Worm (Caenorhabditis elegans): ENCODE data around the gene Y66D12A.11.

DNA sequence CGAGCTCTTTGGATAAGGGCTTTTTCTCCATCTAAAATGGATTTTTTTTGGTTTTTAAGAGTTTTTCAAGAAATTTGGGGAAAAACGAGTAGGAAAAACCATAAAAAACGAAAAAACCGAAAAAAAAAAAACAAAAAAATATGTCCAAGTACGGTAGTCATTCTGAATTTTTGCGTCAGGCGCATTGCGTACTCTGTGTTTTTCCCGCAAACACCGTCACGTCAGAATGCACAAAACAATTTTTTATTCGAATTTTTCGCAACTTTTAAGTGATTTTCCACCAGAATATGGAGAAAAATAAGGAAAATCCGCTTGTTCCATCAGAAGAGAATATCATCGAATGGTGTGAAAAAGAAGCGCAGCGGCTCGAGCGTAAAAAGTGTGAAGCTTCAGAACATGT, 18.1 kb downstream of the Y66D12A.11 start, which contains the start of the genes Y66D12A.6 and ceh-92:
- TF ChIP-seq elt-3 (tag; optimal IDR thresholded peaks at IDR 0.05) (no peak), ceh-82 (tag; optimal IDR thresholded peaks at IDR 0.05) (no peak), unc-39 (tag; optimal IDR thresholded peaks at IDR 0.05) (no peak), snpc-4 (tag; optimal IDR thresholded peaks at IDR 0.05) (no peak), unc-62 (GFP tag; optimal IDR thresholded peaks at IDR 0.05) (no peak), lin-39 (tag; optimal IDR thresholded peaks at IDR 0.05) (no peak), egl-27 (tag; optimal IDR thresholded peaks at IDR 0.05) (no peak)
